Worm (Caenorhabditis elegans): Measurements from ENCODE around the gene glb-33.

The glb-33 gene

DNA sequence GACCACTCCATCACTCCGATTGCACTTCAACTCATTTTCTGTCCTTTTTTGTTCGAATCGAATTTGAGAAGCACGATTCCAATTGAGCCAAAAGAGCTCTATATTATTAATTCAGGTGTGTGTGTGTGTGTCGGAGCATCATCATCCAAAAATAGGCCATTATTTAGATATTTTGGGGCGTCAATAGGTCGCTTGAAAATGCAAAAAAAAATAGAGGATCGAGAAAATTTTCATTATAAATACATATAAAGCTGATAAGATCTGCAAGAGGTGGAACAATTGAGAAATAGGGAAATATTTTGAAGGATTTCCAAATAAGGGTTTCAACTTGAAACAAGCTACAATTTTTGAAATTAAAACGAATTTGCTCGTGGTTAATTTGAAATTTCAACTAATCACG lies 41.0 kb downstream of the glb-33 start, which contains the start of gene Y75B7AR.1 (continued):
- TF ChIP-seq unc-55 (GFP tag; optimal IDR thresholded peaks at IDR 0.05) = no peak

All from whole organism, L2 larva.